Worm (Caenorhabditis elegans) whole organism, L4 larva: Measurements from ENCODE around the gene let-767.

Experiments used
- F44E2.7 ChIP-seq: fragments of 200-800 bp; sonication (Bioruptor generic); IDR thresholded peaks from 2 replicates; pipeline ENCODE4 v2.1.2; 2022; ENCODE audit warnings: missing genetic modification characterization, missing compliant biosample characterization
- skn-1 ChIP-seq: fragments of 150-350 bp; optimal IDR thresholded peaks from 2 replicates; lab custom pipeline; 2014; ENCODE audit warnings: missing biosample characterization, missing genetic modification characterization

ce11 chrIII:6367712-6368111, 27.9 kb upstream of the let-767 start, which contains the start of the genes C56G2.15 and thoc-2:
- TF ChIP-seq skn-1, result no peak
- TF ChIP-seq F44E2.7 (GFP tag; lab: Robert Waterston, UW), result no peak
